Worm (Caenorhabditis elegans) whole organism, L2 larva: ENCODE results near the gene pkn-1.

ENCODE experiments used
- aly-2 ChIP-seq: fragments of 150-350 bp; optimal IDR thresholded peaks from 2 replicates; lab custom pipeline; 2014; ENCODE audit warnings: missing biosample characterization, missing genetic modification characterization
- ama-1 ChIP-seq: fragments of 150-350 bp; optimal IDR thresholded peaks from 2 replicates; lab custom pipeline; 2018; ENCODE audit warnings: inconsistent platforms
- ceh-82 ChIP-seq: fragments of 150-350 bp; optimal IDR thresholded peaks from 2 replicates; lab custom pipeline; 2014; ENCODE audit warnings: missing biosample characterization, missing genetic modification characterization
- egl-27 ChIP-seq: sonication (generic microtip); optimal IDR thresholded peaks from 3 replicates; lab custom pipeline; 2017; ENCODE audit warnings: missing biosample characterization, missing genetic modification reagents, missing genetic modification characterization
- elt-3 ChIP-seq: sonication (generic microtip); optimal IDR thresholded peaks from 2 replicates; lab custom pipeline; 2017; ENCODE audit warnings: missing biosample characterization, missing genetic modification characterization
- lin-39 ChIP-seq: fragments of 150-350 bp; optimal IDR thresholded peaks from 2 replicates; lab custom pipeline; 2014; ENCODE audit warnings: missing biosample characterization, missing genetic modification reagents, missing genetic modification characterization
- mbf-1 ChIP-seq: sonication (generic microtip); optimal IDR thresholded peaks from 2 replicates; lab custom pipeline; 2017; ENCODE audit warnings: missing biosample characterization, missing genetic modification characterization
- nhr-12 ChIP-seq: fragments of 150-350 bp; optimal IDR thresholded peaks from 2 replicates; lab custom pipeline; 2014; ENCODE audit warnings: missing biosample characterization, missing genetic modification characterization
- nhr-25 ChIP-seq: fragments of 150-350 bp; sonication (generic microtip); optimal IDR thresholded peaks from 3 replicates; lab custom pipeline; 2014; ENCODE audit warnings: missing biosample characterization, missing genetic modification characterization
- nhr-77 ChIP-seq: fragments of 150-350 bp; optimal IDR thresholded peaks from 2 replicates; lab custom pipeline; 2014; ENCODE audit warnings: missing biosample characterization, missing genetic modification characterization
- zag-1 ChIP-seq: fragments of 150-350 bp; optimal IDR thresholded peaks from 2 replicates; lab custom pipeline; 2014; ENCODE audit warnings: missing biosample characterization, missing genetic modification characterization

DNA sequence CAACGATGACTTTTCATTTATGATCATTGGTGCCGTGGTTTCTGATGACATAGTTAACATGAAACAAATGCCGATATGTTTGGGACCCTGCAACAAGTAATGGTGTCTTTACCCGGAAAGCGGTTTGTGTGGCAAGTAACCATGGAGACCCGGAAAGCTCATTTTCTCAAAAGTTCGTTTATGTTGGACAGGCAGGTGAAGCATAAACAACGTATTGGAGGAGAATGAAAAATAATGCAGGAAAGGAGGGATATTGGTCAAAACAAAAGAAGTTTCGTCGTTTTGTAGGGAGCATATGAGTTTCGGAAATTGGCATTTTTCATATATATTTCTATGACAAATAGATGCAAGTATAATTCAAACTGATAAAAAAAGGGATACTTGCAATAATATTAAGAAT lies 10.6 kb upstream of the pkn-1 start, which contains the start of gene dyf-6:
- TF ChIP-seq ama-1 (lab: Kevin White, UChicago) (no peak), nhr-25 (tag; lab: Kevin White, UChicago) (no peak), ceh-82 (tag; lab: Kevin White, UChicago) (no peak), mbf-1 (tag; lab: Kevin White, UChicago) (no peak), lin-39 (tag; lab: Kevin White, UChicago) (no peak), egl-27 (tag; lab: Kevin White, UChicago) (no peak), elt-3 (tag; lab: Kevin White, UChicago) (no peak), nhr-12 (tag; lab: Kevin White, UChicago) (no peak), nhr-77 (tag; lab: Kevin White, UChicago) (no peak), zag-1 (tag; lab: Kevin White, UChicago) (no peak), aly-2 (tag; lab: Kevin White, UChicago) (no peak)
